Worm (Caenorhabditis elegans) whole organism, young adult: ENCODE measurements around the gene C09G9.8.

Source experiments
- B0261.1 ChIP-seq: sonication (generic microtip); optimal IDR thresholded peaks from 2 replicates; lab custom pipeline; 2016; ENCODE audit warnings: mild to moderate bottlenecking, missing genetic modification characterization, moderate library complexity, missing compliant biosample characterization
- D2030.7 ChIP-seq: fragments of 200-800 bp; sonication (Bioruptor generic); IDR thresholded peaks from 2 replicates; pipeline ENCODE4 v1.3.6; 2022; ENCODE audit warnings: missing genetic modification reagents, missing genetic modification characterization, missing compliant biosample characterization
- F37B4.10 ChIP-seq: fragments of 200-800 bp; sonication (Bioruptor generic); IDR thresholded peaks from 2 replicates; pipeline ENCODE4 v1.3.6; 2022; ENCODE audit warnings: missing genetic modification characterization, missing compliant biosample characterization
- F39B2.1 ChIP-seq: fragments of 200-800 bp; sonication (Bioruptor generic); IDR thresholded peaks from 2 replicates; pipeline ENCODE4 v1.3.6; 2022; ENCODE audit warnings: missing genetic modification reagents, missing genetic modification characterization, missing compliant biosample characterization
- F49E8.2 ChIP-seq: sonication (generic microtip); optimal IDR thresholded peaks from 3 replicates; lab custom pipeline; 2017; ENCODE audit warnings: missing genetic modification characterization, mild to moderate bottlenecking, missing compliant biosample characterization, antibody characterized with exemption, moderate library complexity; ENCODE audit not compliant: insufficient read depth
- F55B11.4 ChIP-seq: sonication (generic microtip); optimal IDR thresholded peaks from 2 replicates; lab custom pipeline; 2016; ENCODE audit warnings: missing compliant biosample characterization, missing genetic modification characterization, borderline replicate concordance; ENCODE audit not compliant: insufficient read depth
- K12H6.12 ChIP-seq: fragments of 200-800 bp; sonication (Bioruptor generic); optimal IDR thresholded peaks from 2 replicates; lab custom pipeline; 2018; ENCODE audit warnings: mild to moderate bottlenecking, missing genetic modification characterization, missing compliant biosample characterization
- Y95B8A.8 ChIP-seq: fragments of 200-800 bp; sonication (Bioruptor generic); IDR thresholded peaks from 2 replicates; pipeline ENCODE4 v1.3.6; 2022; ENCODE audit warnings: missing genetic modification reagents, missing genetic modification characterization, missing compliant biosample characterization
- ZK185.1 ChIP-seq: sonication (generic microtip); optimal IDR thresholded peaks from 2 replicates; lab custom pipeline; 2016; ENCODE audit warnings: mild to moderate bottlenecking, missing genetic modification characterization, missing compliant biosample characterization; ENCODE audit not compliant: poor library complexity, severe bottlenecking
- aptf-3 ChIP-seq: fragments of 200-800 bp; sonication (Bioruptor generic); IDR thresholded peaks from 2 replicates; pipeline ENCODE4 v1.3.6; 2022; ENCODE audit warnings: missing genetic modification characterization, missing compliant biosample characterization
- bed-2 ChIP-seq: fragments of 200-800 bp; sonication (Bioruptor generic); IDR thresholded peaks from 2 replicates; pipeline ENCODE4 v1.3.6; 2022; ENCODE audit warnings: missing genetic modification reagents, missing genetic modification characterization, missing compliant biosample characterization
- cebp-1 ChIP-seq, 2 experiments: fragments of 200-800 bp in 1 of 2; sonication (Bioruptor generic) in 1 of 2; sonication (generic microtip) in 1 of 2; IDR thresholded peaks in 1 of 2; optimal IDR thresholded peaks in 1 of 2; 2 replicates each; pipeline versions ENCODE4 v1.3.6 to Lab custom; 2017 to 2022; ENCODE audit warnings: missing compliant biosample characterization in 2 of 2, missing genetic modification characterization in 2 of 2, mild to moderate bottlenecking in 1 of 2, missing genetic modification reagents in 1 of 2, moderate library complexity in 1 of 2
- cebp-2 ChIP-seq: fragments of 200-800 bp; sonication (Bioruptor generic); IDR thresholded peaks from 2 replicates; pipeline ENCODE4 v1.3.6; 2022; ENCODE audit warnings: missing genetic modification characterization, missing compliant biosample characterization
- ceh-100 ChIP-seq: fragments of 200-800 bp; sonication (Bioruptor generic); IDR thresholded peaks from 2 replicates; pipeline ENCODE4 v1.3.6; 2022; ENCODE audit warnings: missing genetic modification reagents, missing genetic modification characterization, missing compliant biosample characterization
- ceh-27 ChIP-seq: fragments of 200-800 bp; sonication (Bioruptor generic); optimal IDR thresholded peaks from 2 replicates; lab custom pipeline; 2018; ENCODE audit warnings: mild to moderate bottlenecking, missing genetic modification characterization, moderate library complexity, missing compliant biosample characterization
- ceh-58 ChIP-seq: fragments of 200-800 bp; sonication (Bioruptor generic); IDR thresholded peaks from 2 replicates; pipeline ENCODE4 v1.3.6; 2022; ENCODE audit warnings: missing genetic modification characterization, missing compliant biosample characterization
- ceh-79 ChIP-seq: sonication (generic microtip); optimal IDR thresholded peaks from 2 replicates; lab custom pipeline; 2017; ENCODE audit warnings: mild to moderate bottlenecking, missing genetic modification characterization, missing compliant biosample characterization
- dox-1 ChIP-seq: fragments of 200-800 bp; sonication (Bioruptor generic); IDR thresholded peaks from 2 replicates; pipeline ENCODE4 v1.3.6; 2022; ENCODE audit warnings: missing genetic modification reagents, missing genetic modification characterization, missing compliant biosample characterization
- dpff-1 ChIP-seq: sonication (generic microtip); optimal IDR thresholded peaks from 2 replicates; lab custom pipeline; 2017; ENCODE audit warnings: mild to moderate bottlenecking, missing genetic modification characterization, missing compliant biosample characterization
- dpl-1 ChIP-seq: fragments of 150-350 bp; optimal IDR thresholded peaks from 2 replicates; lab custom pipeline; 2014; ENCODE audit warnings: missing biosample characterization, missing genetic modification reagents, missing genetic modification characterization
- egl-18 ChIP-seq: fragments of 200-800 bp; sonication (Bioruptor generic); IDR thresholded peaks from 2 replicates; pipeline ENCODE4 v1.3.6; 2022; ENCODE audit warnings: missing genetic modification reagents, missing genetic modification characterization, missing compliant biosample characterization
- egrh-3 ChIP-seq: fragments of 200-800 bp; sonication (Bioruptor generic); IDR thresholded peaks from 2 replicates; pipeline ENCODE4 v1.3.6; 2022; ENCODE audit warnings: missing genetic modification reagents, missing genetic modification characterization, missing compliant biosample characterization
- gei-17 ChIP-seq: fragments of 200-800 bp; sonication (Bioruptor generic); optimal IDR thresholded peaks from 2 replicates; lab custom pipeline; 2018; ENCODE audit warnings: mild to moderate bottlenecking, missing genetic modification characterization, missing compliant biosample characterization
- him-1 ChIP-seq: sonication (generic microtip); optimal IDR thresholded peaks from 2 replicates; lab custom pipeline; 2016; ENCODE audit warnings: missing genotype, missing genetic modification reagents, missing genetic modification characterization, missing compliant biosample characterization
- hmg-20 ChIP-seq: fragments of 200-800 bp; sonication (Bioruptor generic); IDR thresholded peaks from 2 replicates; pipeline ENCODE4 v1.3.6; 2022; ENCODE audit warnings: missing genetic modification reagents, missing genetic modification characterization, missing compliant biosample characterization
- let-607 ChIP-seq, 2 experiments: fragments of 200-800 bp in 1 of 2; sonication (Bioruptor generic) in 1 of 2; sonication (generic microtip) in 1 of 2; optimal IDR thresholded peaks; 2 replicates each; lab custom pipeline; 2016 to 2018; ENCODE audit warnings: mild to moderate bottlenecking in 2 of 2, missing compliant biosample characterization in 2 of 2, missing genetic modification characterization in 2 of 2, moderate library complexity in 2 of 2, missing genotype in 1 of 2
- lin-35 ChIP-seq, 3 experiments: fragments of 150-350 bp in 2 of 3; sonication (generic microtip) in 1 of 3; optimal IDR thresholded peaks; 2 replicates each; lab custom pipeline; 2014 to 2018; ENCODE audit warnings: missing biosample characterization in 3 of 3, missing genetic modification characterization in 3 of 3, missing genetic modification reagents in 3 of 3
- lin-40 ChIP-seq: sonication (generic microtip); optimal IDR thresholded peaks from 2 replicates; lab custom pipeline; 2016; ENCODE audit warnings: missing genetic modification characterization, mild to moderate bottlenecking, missing compliant biosample characterization, missing genotype, missing genetic modification reagents
- lin-54 ChIP-seq: fragments of 200-800 bp; sonication (Bioruptor generic); optimal IDR thresholded peaks from 2 replicates; lab custom pipeline; 2018; ENCODE audit warnings: mild to moderate bottlenecking, missing genetic modification characterization, missing compliant biosample characterization
- lsl-1 ChIP-seq: fragments of 200-800 bp; sonication (Bioruptor generic); optimal IDR thresholded peaks from 2 replicates; lab custom pipeline; 2018; ENCODE audit warnings: mild to moderate bottlenecking, missing genetic modification characterization, moderate library complexity, missing compliant biosample characterization
- madf-10 ChIP-seq: sonication (generic microtip); optimal IDR thresholded peaks from 2 replicates; lab custom pipeline; 2016; ENCODE audit warnings: mild to moderate bottlenecking, missing genetic modification characterization, missing compliant biosample characterization
- madf-6 ChIP-seq: fragments of 200-800 bp; sonication (Bioruptor generic); IDR thresholded peaks from 2 replicates; pipeline ENCODE4 v1.3.6; 2022; ENCODE audit warnings: missing genetic modification reagents, missing genetic modification characterization, missing compliant biosample characterization
- madf-8 ChIP-seq: fragments of 200-800 bp; sonication (Bioruptor generic); conservative IDR thresholded peaks from 2 replicates; pipeline ENCODE4 v1.3.6; 2022; ENCODE audit warnings: missing genetic modification reagents, missing genetic modification characterization, missing compliant biosample characterization
- mcd-1 ChIP-seq: fragments of 200-800 bp; sonication (Bioruptor generic); IDR thresholded peaks from 2 replicates; pipeline ENCODE4 v1.3.6; 2022; ENCODE audit warnings: missing genetic modification reagents, missing genetic modification characterization, missing compliant biosample characterization
- mel-28 ChIP-seq: sonication (generic microtip); optimal IDR thresholded peaks from 2 replicates; lab custom pipeline; 2016; ENCODE audit warnings: borderline replicate concordance, mild to moderate bottlenecking, missing genetic modification characterization, missing compliant biosample characterization
- nhr-80 ChIP-seq: sonication (generic microtip); optimal IDR thresholded peaks from 2 replicates; lab custom pipeline; 2016; ENCODE audit warnings: missing genetic modification characterization, missing compliant biosample characterization
- rcor-1 ChIP-seq: fragments of 200-800 bp; sonication (Bioruptor generic); IDR thresholded peaks from 2 replicates; pipeline ENCODE4 v1.3.6; 2022; ENCODE audit warnings: missing genetic modification reagents, missing genetic modification characterization, missing compliant biosample characterization
- snpc-3.4 ChIP-seq: sonication (generic microtip); optimal IDR thresholded peaks from 2 replicates; lab custom pipeline; 2017; ENCODE audit warnings: missing genetic modification characterization, mild to moderate bottlenecking, missing compliant biosample characterization, antibody characterized with exemption, moderate library complexity, missing genotype, missing genetic modification reagents
- tlf-1 ChIP-seq: fragments of 200-800 bp; sonication (Bioruptor generic); optimal IDR thresholded peaks from 2 replicates; lab custom pipeline; 2018; ENCODE audit warnings: mild to moderate bottlenecking, missing genetic modification characterization, missing compliant biosample characterization
- xnd-1 ChIP-seq: sonication (generic microtip); optimal IDR thresholded peaks from 2 replicates; lab custom pipeline; 2016; ENCODE audit warnings: missing genotype, missing genetic modification reagents, missing genetic modification characterization, missing compliant biosample characterization
- ztf-18 ChIP-seq: sonication (generic microtip); optimal IDR thresholded peaks from 2 replicates; lab custom pipeline; 2016; ENCODE audit warnings: missing genotype, mild to moderate bottlenecking, missing genetic modification characterization, missing compliant biosample characterization
- ztf-22 ChIP-seq: fragments of 200-800 bp; sonication (Bioruptor generic); optimal IDR thresholded peaks from 2 replicates; lab custom pipeline; 2018; ENCODE audit warnings: mild to moderate bottlenecking, missing genetic modification characterization, moderate library complexity, missing compliant biosample characterization
- ztf-25 ChIP-seq: fragments of 200-800 bp; sonication (Bioruptor generic); IDR thresholded peaks from 2 replicates; pipeline ENCODE4 v1.3.6; 2022; ENCODE audit warnings: missing genetic modification reagents, missing genetic modification characterization, missing compliant biosample characterization
- ztf-28 ChIP-seq: fragments of 200-800 bp; sonication (Bioruptor generic); IDR thresholded peaks from 2 replicates; pipeline ENCODE4 v1.3.6; 2022; ENCODE audit warnings: missing genetic modification reagents, missing genetic modification characterization, missing compliant biosample characterization

Gene C09G9.8

DNA sequence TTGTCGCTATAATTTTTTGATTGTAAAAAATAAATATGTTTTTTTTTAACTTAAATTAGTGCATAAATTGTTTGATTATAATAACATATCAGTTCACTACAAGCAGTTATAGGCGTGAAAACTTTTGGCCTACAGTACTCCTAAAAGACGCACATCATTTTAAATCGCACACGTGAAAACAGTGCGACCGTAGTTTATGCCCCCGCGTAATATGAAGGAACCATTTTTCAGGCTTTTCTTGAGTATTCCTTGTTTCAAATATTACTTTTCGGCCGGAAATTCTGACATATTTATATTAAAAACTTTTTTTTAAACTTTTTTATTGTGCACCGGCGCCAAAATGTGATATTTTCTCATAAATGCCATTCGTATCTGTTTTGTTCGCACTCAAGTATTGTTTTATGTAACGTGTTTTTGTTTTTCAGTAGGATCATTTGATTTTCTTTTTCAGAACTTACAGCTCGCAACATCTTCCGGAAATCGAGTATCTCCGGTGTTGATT, 7.3 kb downstream of the C09G9.8 start, which contains the start of gene oma-1 (continued):
- no peak for TF ChIP-seq ztf-22 (GFP tag; lab: Kevin White, UChicago)
- peak; percentile 95 for TF ChIP-seq xnd-1
- no peak for TF ChIP-seq let-607 (tag; optimal IDR thresholded peaks at IDR 0.05; lab: Kevin White, UChicago)
- TF ChIP-seq Y95B8A.8 (GFP tag; lab: Robert Waterston, UW), result 0 out of 2 replicates have a peak, but pooled peaks have one; percentile 41
- TF ChIP-seq dpl-1 (GFP tag; lab: Kevin White, UChicago), result peak; percentile 83
- peak; percentile 82 for TF ChIP-seq snpc-3.4 (tag; lab: Kevin White, UChicago)
- TF ChIP-seq cebp-2 (GFP tag; lab: Robert Waterston, UW), result no peak
- no peak for TF ChIP-seq egrh-3 (GFP tag; lab: Robert Waterston, UW)
- TF ChIP-seq lsl-1 (GFP tag; lab: Kevin White, UChicago), result peak; percentile 99
- TF ChIP-seq lin-54 (GFP tag; lab: Kevin White, UChicago), result no peak
- peak; percentile 88 for TF ChIP-seq D2030.7 (GFP tag; lab: Robert Waterston, UW)
- TF ChIP-seq, all 124 proteins: peak for 22

DNA sequence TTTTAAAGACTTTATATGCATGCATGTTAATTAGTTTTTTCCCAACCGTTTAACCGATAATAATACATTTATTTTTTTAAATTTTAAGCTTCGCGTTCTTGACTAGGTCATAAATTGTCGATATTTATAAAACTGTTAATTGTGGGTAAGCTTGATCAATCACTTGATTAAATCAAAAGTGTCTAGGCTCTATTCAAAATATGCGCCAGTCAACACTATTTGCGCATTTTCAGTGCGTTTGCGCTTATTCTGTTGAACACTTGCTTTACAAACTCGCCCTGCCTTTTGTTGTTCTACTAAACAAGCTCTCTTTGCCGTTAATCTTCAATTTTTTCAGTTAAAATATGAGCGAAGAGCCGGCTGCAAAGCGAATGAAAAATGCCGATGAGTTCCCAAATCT, 9.8 kb downstream of the C09G9.8 start, which contains the start of gene spr-2:
Gene spr-2 (plus strand): TSS at position 332 of the 400 bp plus-strand sequence.
- TF ChIP-seq ztf-25 (GFP tag; lab: Robert Waterston, UW), result no peak
- TF ChIP-seq F39B2.1, result no peak
- no peak for TF ChIP-seq cebp-1 (GFP tag; IDR thresholded peaks at IDR 0.05; lab: Robert Waterston, UW)
- peak; percentile 43 for TF ChIP-seq cebp-1 (tag; optimal IDR thresholded peaks at IDR 0.05; lab: Kevin White, UChicago)
- TF ChIP-seq rcor-1 (GFP tag; lab: Robert Waterston, UW), result peak; percentile 21; the same call in 1 of the 2 replicates
- no peak for TF ChIP-seq madf-10 (tag; lab: Kevin White, UChicago)
- TF ChIP-seq ZK185.1 (tag; lab: Kevin White, UChicago), result peak; percentile 44
- peak; percentile 55 for TF ChIP-seq dox-1
- TF ChIP-seq lsl-1 (GFP tag; lab: Kevin White, UChicago), result peak; percentile 42
- peak; percentile 53; the same call in 1 of the 2 replicates for TF ChIP-seq mcd-1 (GFP tag; lab: Robert Waterston, UW)
- no peak for TF ChIP-seq F55B11.4
- TF ChIP-seq dpff-1, result peak; percentile 35
- TF ChIP-seq gei-17 (GFP tag; lab: Kevin White, UChicago), result no peak
- peak; percentile 10 for TF ChIP-seq tlf-1 (GFP tag; lab: Kevin White, UChicago)
- TF ChIP-seq ceh-58 (GFP tag; lab: Robert Waterston, UW), result no peak
- peak; percentile 54 for TF ChIP-seq K12H6.12 (tag; lab: Kevin White, UChicago)
- no peak for TF ChIP-seq him-1 (tag; lab: Kevin White, UChicago)
- no peak for TF ChIP-seq ceh-79 (tag; lab: Kevin White, UChicago)
- peak; percentile 36; the same call in 1 of the 2 replicates for TF ChIP-seq madf-6 (GFP tag; lab: Robert Waterston, UW)
- 0 out of 2 replicates have a peak, but pooled peaks have one; percentile 53 for TF ChIP-seq aptf-3 (GFP tag; lab: Robert Waterston, UW)
- TF ChIP-seq egl-18, result no peak
- TF ChIP-seq ztf-28 (GFP tag; lab: Robert Waterston, UW), result no peak
- peak; percentile 44 for TF ChIP-seq ceh-27 (GFP tag; lab: Kevin White, UChicago)
- TF ChIP-seq mel-28, result no peak
- TF ChIP-seq ztf-18 (tag; lab: Kevin White, UChicago), result peak; percentile 92
- no peak for TF ChIP-seq hmg-20 (GFP tag; lab: Robert Waterston, UW)
- TF ChIP-seq Y95B8A.8 (GFP tag; lab: Robert Waterston, UW), result 0 out of 2 replicates have a peak, but pooled peaks have one; percentile 47
- no peak for TF ChIP-seq snpc-3.4 (tag; lab: Kevin White, UChicago)
- TF ChIP-seq B0261.1, result no peak
- no peak for TF ChIP-seq ceh-100 (GFP tag; lab: Robert Waterston, UW)
- peak; percentile 85 for TF ChIP-seq lin-54 (GFP tag; lab: Kevin White, UChicago)
- TF ChIP-seq nhr-80 (tag; lab: Kevin White, UChicago), result peak; percentile 52
- TF ChIP-seq lin-40 (tag; lab: Kevin White, UChicago), result peak; percentile 55
- no peak for TF ChIP-seq bed-2 (GFP tag; lab: Robert Waterston, UW)
- no peak for TF ChIP-seq F37B4.10
- peak in 1 of 3 experiments; percentile 85 for TF ChIP-seq lin-35 (GFP tag; optimal IDR thresholded peaks at IDR 0.05; lab: Kevin White, UChicago)
- TF ChIP-seq madf-8 (GFP tag; lab: Robert Waterston, UW), result no peak
- TF ChIP-seq D2030.7 (GFP tag; lab: Robert Waterston, UW), result peak; percentile 10; the same call in 1 of the 2 replicates
- no peak for TF ChIP-seq cebp-2 (GFP tag; lab: Robert Waterston, UW)
- no peak for TF ChIP-seq F49E8.2 (tag; lab: Kevin White, UChicago)
